Worm (Caenorhabditis elegans): Measurements from ENCODE around the gene dmsr-12.

ce11 chrV:6782260-6782659 lies 24.0 kb downstream of the dmsr-12 start:
- TF ChIP-seq pha-2 (tag; optimal IDR thresholded peaks at IDR 0.05) = no peak
- no peak for TF ChIP-seq ets-4 (tag; optimal IDR thresholded peaks at IDR 0.05)
- TF ChIP-seq ttx-3 (tag; optimal IDR thresholded peaks at IDR 0.05) = no peak
- no peak for TF ChIP-seq pax-1 (tag; optimal IDR thresholded peaks at IDR 0.05)
- no peak for TF ChIP-seq mec-3 (tag; optimal IDR thresholded peaks at IDR 0.05; ENCODE audit: borderline replicate concordance)
- no peak for TF ChIP-seq tbx-2 (tag; optimal IDR thresholded peaks at IDR 0.05)
